Fruit fly (Drosophila melanogaster): ENCODE data around the gene Tps1.

- TF ChIP-seq ttk (optimal IDR thresholded peaks at IDR 0.05) = no peak
- TF ChIP-seq Sin3A (optimal IDR thresholded peaks at IDR 0.05) = no peak
- no peak for TF ChIP-seq insv (optimal IDR thresholded peaks at IDR 0.05)
- no peak for TF ChIP-seq psq (optimal IDR thresholded peaks at IDR 0.05)
- TF ChIP-seq Myc (optimal IDR thresholded peaks at IDR 0.05) = no peak
- no peak for TF ChIP-seq h (optimal IDR thresholded peaks at IDR 0.05)
Observed at dm6 chr2L:4371516-4372136, 16.5 kb upstream of the Tps1 start.

Data from Kc167 (cell line).